Worm (Caenorhabditis elegans) whole organism, L1 larva: ENCODE results near the gene F07A11.5.
A peak's percentile ranks its signal among the peaks of the same experiment; 100 is the strongest.

Experiments used
- C16A3.4 ChIP-seq: fragments of 150-350 bp; optimal IDR thresholded peaks from 2 replicates; lab custom pipeline; 2014; ENCODE audit warnings: missing biosample characterization, missing genetic modification characterization
- C34B4.2 ChIP-seq: sonication (generic microtip); optimal IDR thresholded peaks from 2 replicates; lab custom pipeline; 2017; ENCODE audit warnings: mild to moderate bottlenecking, missing genetic modification characterization, missing compliant biosample characterization
- Y116A8C.19 ChIP-seq: sonication (generic microtip); optimal IDR thresholded peaks from 2 replicates; lab custom pipeline; 2016; ENCODE audit warnings: missing compliant biosample characterization, missing genetic modification characterization, borderline replicate concordance
- aha-1 ChIP-seq: fragments of 150-350 bp; optimal IDR thresholded peaks from 2 replicates; lab custom pipeline; 2014; ENCODE audit warnings: missing biosample characterization, missing genetic modification characterization
- alr-1 ChIP-seq: fragments of 200-800 bp; sonication (Bioruptor generic); optimal IDR thresholded peaks from 2 replicates; lab custom pipeline; 2018; ENCODE audit warnings: borderline replicate concordance, mild to moderate bottlenecking, missing genetic modification characterization, missing compliant biosample characterization
- aly-2 ChIP-seq: fragments of 150-350 bp; optimal IDR thresholded peaks from 2 replicates; lab custom pipeline; 2014; ENCODE audit warnings: missing biosample characterization, missing genetic modification characterization
- ama-1 ChIP-seq: fragments of 150-350 bp; optimal IDR thresholded peaks from 2 replicates; lab custom pipeline; 2014
- efl-1 ChIP-seq, 4 experiments: fragments of 150-350 bp; optimal IDR thresholded peaks in 3 of 4; peaks in 1 of 4; 1 replicate in 1 of 4; 2 replicates in 3 of 4; lab custom pipeline; 2014; ENCODE audit warnings: missing biosample characterization in 2 of 4, missing genetic modification characterization in 2 of 4, missing genetic modification reagents in 2 of 4
- egl-27 ChIP-seq, 2 experiments: fragments of 150-350 bp in 1 of 2; sonication (generic microtip); optimal IDR thresholded peaks; 3 replicates each; lab custom pipeline; 2017 to 2018; ENCODE audit warnings: missing biosample characterization in 2 of 2, missing genetic modification characterization in 2 of 2, missing genetic modification reagents in 2 of 2
- ets-5 ChIP-seq: fragments of 200-800 bp; sonication (Bioruptor generic); IDR thresholded peaks from 2 replicates; pipeline ENCODE4 v1.3.6; 2022; ENCODE audit warnings: missing genetic modification characterization, missing compliant biosample characterization
- fkh-10 ChIP-seq: sonication (generic microtip); optimal IDR thresholded peaks from 2 replicates; lab custom pipeline; 2017; ENCODE audit warnings: missing biosample characterization, missing genetic modification reagents, missing genetic modification characterization
- fkh-4 ChIP-seq: sonication (generic microtip); optimal IDR thresholded peaks from 2 replicates; lab custom pipeline; 2016; ENCODE audit warnings: missing compliant biosample characterization, missing genetic modification characterization, borderline replicate concordance
- fkh-8 ChIP-seq: sonication (generic microtip); optimal IDR thresholded peaks from 2 replicates; lab custom pipeline; 2016; ENCODE audit warnings: mild to moderate bottlenecking, missing genetic modification characterization, missing compliant biosample characterization
- hlh-4 ChIP-seq: sonication (generic microtip); optimal IDR thresholded peaks from 2 replicates; lab custom pipeline; 2016; ENCODE audit warnings: mild to moderate bottlenecking, missing genetic modification characterization, missing compliant biosample characterization
- hpl-2 ChIP-seq: fragments of 150-350 bp; optimal IDR thresholded peaks from 2 replicates; lab custom pipeline; 2014; ENCODE audit warnings: missing biosample characterization, missing genetic modification reagents, missing genetic modification characterization
- irx-1 ChIP-seq: sonication (generic microtip); optimal IDR thresholded peaks from 2 replicates; lab custom pipeline; 2016; ENCODE audit warnings: missing genetic modification characterization, missing compliant biosample characterization
- jun-1 ChIP-seq: fragments of 150-350 bp; optimal IDR thresholded peaks from 2 replicates; lab custom pipeline; 2014; ENCODE audit warnings: missing biosample characterization, missing genetic modification reagents, missing genetic modification characterization
- lin-13 ChIP-seq: fragments of 150-350 bp; optimal IDR thresholded peaks from 2 replicates; lab custom pipeline; 2014; ENCODE audit warnings: missing biosample characterization, missing genetic modification reagents, missing genetic modification characterization
- lin-14 ChIP-seq: fragments of 200-800 bp; sonication (Bioruptor generic); optimal IDR thresholded peaks from 2 replicates; lab custom pipeline; 2018; ENCODE audit warnings: mild to moderate bottlenecking, missing genetic modification characterization, moderate library complexity, missing compliant biosample characterization
- lin-39 ChIP-seq: fragments of 150-350 bp; optimal IDR thresholded peaks from 2 replicates; lab custom pipeline; 2014; ENCODE audit warnings: missing biosample characterization, missing genetic modification reagents, missing genetic modification characterization
- lir-3 ChIP-seq: sonication (generic microtip); optimal IDR thresholded peaks from 2 replicates; lab custom pipeline; 2016; ENCODE audit warnings: mild to moderate bottlenecking, missing genetic modification characterization, moderate library complexity, missing compliant biosample characterization; ENCODE audit not compliant: poor library complexity
- lsy-2 ChIP-seq, 2 experiments: fragments of 150-350 bp; optimal IDR thresholded peaks; 2 replicates each; lab custom pipeline; 2014; ENCODE audit warnings: missing biosample characterization in 2 of 2, missing genetic modification characterization in 2 of 2
- mab-9 ChIP-seq: fragments of 200-800 bp; sonication (Bioruptor generic); IDR thresholded peaks from 2 replicates; pipeline ENCODE4 v1.3.6; 2022; ENCODE audit warnings: missing genetic modification reagents, missing genetic modification characterization, missing compliant biosample characterization
- mef-2 ChIP-seq: fragments of 150-350 bp; optimal IDR thresholded peaks from 2 replicates; lab custom pipeline; 2014; ENCODE audit warnings: missing biosample characterization, missing genetic modification characterization
- mep-1 ChIP-seq: fragments of 150-350 bp; optimal IDR thresholded peaks from 2 replicates; lab custom pipeline; 2014; ENCODE audit warnings: missing biosample characterization, missing genetic modification characterization
- nhr-11 ChIP-seq: fragments of 150-350 bp; optimal IDR thresholded peaks from 2 replicates; lab custom pipeline; 2014; ENCODE audit warnings: missing biosample characterization, missing genetic modification characterization
- nhr-20 ChIP-seq: sonication (generic microtip); optimal IDR thresholded peaks from 2 replicates; lab custom pipeline; 2016; ENCODE audit warnings: mild to moderate bottlenecking, missing genetic modification characterization, missing compliant biosample characterization
- nhr-28 ChIP-seq: fragments of 150-350 bp; optimal IDR thresholded peaks from 2 replicates; lab custom pipeline; 2014; ENCODE audit warnings: missing biosample characterization, missing genetic modification characterization
- nhr-47 ChIP-seq: sonication (generic microtip); optimal IDR thresholded peaks from 2 replicates; lab custom pipeline; 2016; ENCODE audit warnings: mild to moderate bottlenecking, missing genetic modification characterization, moderate library complexity, missing compliant biosample characterization
- nhr-76 ChIP-seq: sonication (generic microtip); optimal IDR thresholded peaks from 2 replicates; lab custom pipeline; 2017; ENCODE audit warnings: missing biosample characterization, missing genetic modification characterization
- nhr-77 ChIP-seq: fragments of 150-350 bp; optimal IDR thresholded peaks from 2 replicates; lab custom pipeline; 2014; ENCODE audit warnings: missing biosample characterization, missing genetic modification characterization
- nhr-85 ChIP-seq: sonication (generic microtip); peaks from one replicate; lab custom pipeline; 2016; ENCODE audit warnings: missing genetic modification characterization, inconsistent platforms, missing compliant biosample characterization
- nhr-90 ChIP-seq: sonication (generic microtip); optimal IDR thresholded peaks from 2 replicates; lab custom pipeline; 2016; ENCODE audit warnings: mild to moderate bottlenecking, missing genetic modification characterization, missing compliant biosample characterization; ENCODE audit not compliant: poor library complexity
- pag-3 ChIP-seq: sonication (generic microtip); optimal IDR thresholded peaks from 2 replicates; lab custom pipeline; 2017; ENCODE audit warnings: missing genetic modification characterization, mild to moderate bottlenecking, missing compliant biosample characterization, antibody characterized with exemption, borderline replicate concordance; ENCODE audit not compliant: insufficient read depth
- snu-23 ChIP-seq: sonication (generic microtip); optimal IDR thresholded peaks from 2 replicates; lab custom pipeline; 2016; ENCODE audit warnings: missing genetic modification characterization, missing compliant biosample characterization
- sup-37 ChIP-seq: fragments of 200-800 bp; sonication (Bioruptor generic); optimal IDR thresholded peaks from 2 replicates; lab custom pipeline; 2018; ENCODE audit warnings: mild to moderate bottlenecking, missing genetic modification characterization, missing compliant biosample characterization
- unc-130 ChIP-seq: fragments of 150-350 bp; optimal IDR thresholded peaks from 2 replicates; lab custom pipeline; 2017; ENCODE audit warnings: missing biosample characterization, missing genetic modification characterization, inconsistent platforms
- unc-62 ChIP-seq: fragments of 150-350 bp; optimal IDR thresholded peaks from 2 replicates; lab custom pipeline; 2014; ENCODE audit warnings: missing biosample characterization, missing genetic modification reagents, missing genetic modification characterization
- unc-86 ChIP-seq: sonication (generic microtip); optimal IDR thresholded peaks from 2 replicates; lab custom pipeline; 2016; ENCODE audit warnings: missing genetic modification characterization, missing compliant biosample characterization
- unc-98 ChIP-seq: fragments of 200-800 bp; sonication (Bioruptor generic); IDR thresholded peaks from 2 replicates; pipeline ENCODE4 v1.3.6; 2022; ENCODE audit warnings: missing genetic modification characterization, missing compliant biosample characterization
- vab-15 ChIP-seq: sonication (generic microtip); optimal IDR thresholded peaks from 2 replicates; lab custom pipeline; 2017; ENCODE audit warnings: missing genotype, mild to moderate bottlenecking, missing genetic modification characterization, missing compliant biosample characterization
- xbp-1 ChIP-seq: sonication (generic microtip); optimal IDR thresholded peaks from 2 replicates; lab custom pipeline; 2016; ENCODE audit warnings: missing genetic modification characterization, missing compliant biosample characterization
- zag-1 ChIP-seq: fragments of 150-350 bp; optimal IDR thresholded peaks from 2 replicates; lab custom pipeline; 2014; ENCODE audit warnings: missing biosample characterization, missing genetic modification characterization
- ztf-11 ChIP-seq, 2 experiments: sonication (generic microtip); optimal IDR thresholded peaks; 2 replicates each; lab custom pipeline; 2016 to 2017; ENCODE audit warnings: missing genetic modification characterization in 2 of 2, missing biosample characterization in 1 of 2, missing compliant biosample characterization in 1 of 2

The F07A11.5 gene

ce11 chrII:11634057-11634676 lies 22.1 kb downstream of the F07A11.5 start (continued):
- peak; percentile 77 to 92 for TF ChIP-seq efl-1 (optimal IDR thresholded peaks at IDR 0.05; lab: Kevin White, UChicago)
- peak; percentile 52 to 92 for TF ChIP-seq efl-1 (GFP tag; optimal IDR thresholded peaks at IDR 0.05 in 1 of 2; lab: Kevin White, UChicago)
- no peak for TF ChIP-seq sup-37
- peak; percentile 84 for TF ChIP-seq nhr-77 (tag; lab: Kevin White, UChicago)
- peak; percentile 89 for TF ChIP-seq xbp-1
- TF ChIP-seq nhr-28 (tag; lab: Kevin White, UChicago), result no peak
- peak; percentile 95 for TF ChIP-seq nhr-85
- TF ChIP-seq snu-23 (GFP tag; lab: Kevin White, UChicago), result peak; percentile 96
- no peak for TF ChIP-seq fkh-4
- TF ChIP-seq nhr-47 (tag; lab: Kevin White, UChicago), result peak; percentile 87
- peak; percentile 23 to 95 for TF ChIP-seq egl-27 (tag; optimal IDR thresholded peaks at IDR 0.05; lab: Kevin White, UChicago)
- no peak for TF ChIP-seq hpl-2 (GFP tag; lab: Kevin White, UChicago)
- no peak for TF ChIP-seq C34B4.2 (tag; lab: Kevin White, UChicago)
- TF ChIP-seq lsy-2 (tag; optimal IDR thresholded peaks at IDR 0.05; lab: Kevin White, UChicago), result peak; percentile 71 to 86
- TF ChIP-seq mef-2 (tag; lab: Kevin White, UChicago), result peak; percentile 83
- TF ChIP-seq hlh-4 (tag; lab: Kevin White, UChicago), result no peak
- TF ChIP-seq nhr-90 (tag; lab: Kevin White, UChicago), result peak; percentile 83
- TF ChIP-seq unc-86, result peak; percentile 82
- TF ChIP-seq lin-13 (GFP tag; lab: Kevin White, UChicago), result peak; percentile 82
- TF ChIP-seq unc-62, result no peak
- TF ChIP-seq zag-1 (tag; lab: Kevin White, UChicago), result peak; percentile 26
- peak; percentile 98 for TF ChIP-seq lin-14
- peak; percentile 92 for TF ChIP-seq nhr-20 (tag; lab: Kevin White, UChicago)
- TF ChIP-seq fkh-10 (GFP tag; lab: Kevin White, UChicago), result peak; percentile 64
- TF ChIP-seq lin-39 (tag; lab: Kevin White, UChicago), result no peak
- TF ChIP-seq fkh-8, result peak; percentile 96
- peak; percentile 76 for TF ChIP-seq irx-1 (tag; lab: Kevin White, UChicago)
- TF ChIP-seq vab-15 (tag; lab: Kevin White, UChicago), result no peak
- peak; percentile 73 for TF ChIP-seq mep-1 (tag; lab: Kevin White, UChicago)
- TF ChIP-seq lir-3 (tag; lab: Kevin White, UChicago), result peak; percentile 70
- TF ChIP-seq ztf-11 (tag; optimal IDR thresholded peaks at IDR 0.05; lab: Kevin White, UChicago), result peak in 1 of 2 experiments; percentile 58
- TF ChIP-seq C16A3.4 (tag; lab: Kevin White, UChicago), result peak; percentile 68
- no peak for TF ChIP-seq alr-1 (tag; lab: Kevin White, UChicago)
- peak; percentile 92 for TF ChIP-seq jun-1
- TF ChIP-seq nhr-11 (tag; lab: Kevin White, UChicago), result peak; percentile 58
- TF ChIP-seq unc-98 (GFP tag; lab: Robert Waterston, UW), result 0 out of 2 replicates have a peak, but pooled peaks have one; percentile 9
- no peak for TF ChIP-seq aha-1 (tag; lab: Kevin White, UChicago)
- no peak for TF ChIP-seq aly-2 (tag; lab: Kevin White, UChicago)
- no peak for TF ChIP-seq nhr-76 (tag; lab: Kevin White, UChicago)
- no peak for TF ChIP-seq Y116A8C.19 (tag; lab: Kevin White, UChicago)
- peak; percentile 60; the same call in 1 of the 2 replicates for TF ChIP-seq mab-9
- no peak for TF ChIP-seq ama-1
- TF ChIP-seq pag-3, result no peak
- TF ChIP-seq unc-130 (tag; lab: Kevin White, UChicago), result peak; percentile 88
- TF ChIP-seq ets-5 (GFP tag; lab: Robert Waterston, UW), result no peak
